Fruit fly (Drosophila melanogaster) whole organism, wandering third instar larva: ENCODE data around the gene CG10669.

Experiments used
- CG9705 ChIP-seq: fragments of 200-800 bp; sonication (Bioruptor generic); optimal IDR thresholded peaks from 2 replicates; lab custom pipeline; 2018; ENCODE audit warnings: missing biosample characterization, mild to moderate bottlenecking, missing genetic modification characterization
- Myc ChIP-seq: fragments of >200 bp; optimal IDR thresholded peaks from 2 replicates; lab custom pipeline; 2017
- OdsH ChIP-seq: fragments of 200-800 bp; sonication (Bioruptor generic); optimal IDR thresholded peaks from 2 replicates; lab custom pipeline; 2016; ENCODE audit warnings: missing biosample characterization, mild to moderate bottlenecking, missing genetic modification characterization
- Sp1 ChIP-seq: fragments of 200-800 bp; sonication (Bioruptor generic); optimal IDR thresholded peaks from 3 replicates; lab custom pipeline; 2019; ENCODE audit warnings: missing biosample characterization, mild to moderate bottlenecking, missing genetic modification characterization, moderate library complexity
- tai ChIP-seq: sonication (Bioruptor generic); optimal IDR thresholded peaks from 2 replicates; lab custom pipeline; 2016; ENCODE audit warnings: missing biosample characterization, missing genetic modification characterization

dm6 chr3R:25346899-25347298 lies 11.9 kb upstream of the CG10669 start, which contains the start of gene tobi:
- TF ChIP-seq OdsH (no peak), Myc (lab: Kevin White, UChicago) (no peak), Sp1 (GFP tag; lab: Kevin White, UChicago) (no peak), tai (no peak), CG9705 (GFP tag; lab: Kevin White, UChicago) (no peak)
